Worm (Caenorhabditis elegans) whole organism, L2 larva: ENCODE results near the gene B0563.5.

Experiments used
- C34F6.9 ChIP-seq: fragments of 150-350 bp; optimal IDR thresholded peaks from 2 replicates; lab custom pipeline; 2014; ENCODE audit warnings: missing biosample characterization, missing genetic modification characterization
- F13H6.1 ChIP-seq: sonication (generic microtip); optimal IDR thresholded peaks from 2 replicates; lab custom pipeline; 2016; ENCODE audit warnings: missing genetic modification characterization, missing compliant biosample characterization
- Y55F3AM.14 ChIP-seq: fragments of 200-800 bp; sonication (Bioruptor generic); optimal IDR thresholded peaks from 2 replicates; lab custom pipeline; 2018; ENCODE audit warnings: mild to moderate bottlenecking, missing genetic modification characterization, missing compliant biosample characterization
- alr-1 ChIP-seq: fragments of 150-350 bp; optimal IDR thresholded peaks from 2 replicates; lab custom pipeline; 2014; ENCODE audit warnings: missing biosample characterization, missing genetic modification characterization
- blmp-1 ChIP-seq: sonication (generic microtip); optimal IDR thresholded peaks from 2 replicates; lab custom pipeline; 2017; ENCODE audit warnings: missing genetic modification characterization, mild to moderate bottlenecking, missing compliant biosample characterization, antibody characterized with exemption, moderate library complexity; ENCODE audit not compliant: insufficient read depth
- ceh-82 ChIP-seq: fragments of 150-350 bp; optimal IDR thresholded peaks from 2 replicates; lab custom pipeline; 2014; ENCODE audit warnings: missing biosample characterization, missing genetic modification characterization
- crh-2 ChIP-seq: sonication (generic microtip); optimal IDR thresholded peaks from 2 replicates; lab custom pipeline; 2017; ENCODE audit warnings: missing biosample characterization, missing genetic modification characterization
- egl-27 ChIP-seq: sonication (generic microtip); optimal IDR thresholded peaks from 3 replicates; lab custom pipeline; 2017; ENCODE audit warnings: missing biosample characterization, missing genetic modification reagents, missing genetic modification characterization
- elt-1 ChIP-seq: fragments of 150-350 bp; optimal IDR thresholded peaks from 2 replicates; lab custom pipeline; 2014; ENCODE audit warnings: missing biosample characterization, missing genetic modification characterization
- fos-1 ChIP-seq: fragments of 150-350 bp; optimal IDR thresholded peaks from 2 replicates; lab custom pipeline; 2014; ENCODE audit warnings: missing biosample characterization, missing genetic modification characterization
- gmeb-1 ChIP-seq: fragments of 150-350 bp; optimal IDR thresholded peaks from 2 replicates; lab custom pipeline; 2014; ENCODE audit warnings: missing biosample characterization, missing genetic modification characterization
- lin-11 ChIP-seq: fragments of 150-350 bp; sonication (generic microtip); optimal IDR thresholded peaks from 2 replicates; lab custom pipeline; 2014; ENCODE audit warnings: missing biosample characterization, missing genetic modification characterization, inconsistent platforms, mixed read lengths
- lin-13 ChIP-seq: fragments of 150-350 bp; optimal IDR thresholded peaks from 2 replicates; lab custom pipeline; 2014; ENCODE audit warnings: missing biosample characterization, missing genetic modification reagents, missing genetic modification characterization
- lin-39 ChIP-seq: fragments of 150-350 bp; optimal IDR thresholded peaks from 2 replicates; lab custom pipeline; 2014; ENCODE audit warnings: missing biosample characterization, missing genetic modification reagents, missing genetic modification characterization
- lsy-2 ChIP-seq, 2 experiments: fragments of 150-350 bp in 1 of 2; sonication (generic microtip) in 1 of 2; optimal IDR thresholded peaks; 2 replicates each; lab custom pipeline; 2014 to 2017; ENCODE audit warnings: missing biosample characterization in 2 of 2, missing genetic modification characterization in 2 of 2
- mab-5 ChIP-seq: fragments of 150-350 bp; optimal IDR thresholded peaks from 2 replicates; lab custom pipeline; 2014; ENCODE audit warnings: missing biosample characterization, missing genetic modification characterization
- mbf-1 ChIP-seq: sonication (generic microtip); optimal IDR thresholded peaks from 2 replicates; lab custom pipeline; 2017; ENCODE audit warnings: missing biosample characterization, missing genetic modification characterization
- nhr-10 ChIP-seq: sonication (generic microtip); optimal IDR thresholded peaks from 2 replicates; lab custom pipeline; 2017; ENCODE audit warnings: missing biosample characterization, missing genetic modification characterization
- nhr-11 ChIP-seq: fragments of 150-350 bp; optimal IDR thresholded peaks from 2 replicates; lab custom pipeline; 2014; ENCODE audit warnings: missing biosample characterization, missing genetic modification characterization
- nhr-12 ChIP-seq: fragments of 150-350 bp; optimal IDR thresholded peaks from 2 replicates; lab custom pipeline; 2014; ENCODE audit warnings: missing biosample characterization, missing genetic modification characterization
- nhr-129 ChIP-seq: fragments of 150-350 bp; optimal IDR thresholded peaks from 2 replicates; lab custom pipeline; 2014; ENCODE audit warnings: missing biosample characterization, missing genetic modification characterization
- nhr-21 ChIP-seq: fragments of 150-350 bp; optimal IDR thresholded peaks from 2 replicates; lab custom pipeline; 2014; ENCODE audit warnings: missing biosample characterization, missing genetic modification characterization
- nhr-23 ChIP-seq: fragments of 150-350 bp; optimal IDR thresholded peaks from 2 replicates; lab custom pipeline; 2014; ENCODE audit warnings: missing biosample characterization, missing genetic modification reagents, missing genetic modification characterization
- nhr-237 ChIP-seq: fragments of 150-350 bp; optimal IDR thresholded peaks from 2 replicates; lab custom pipeline; 2014; ENCODE audit warnings: missing biosample characterization, missing genetic modification characterization
- nhr-25 ChIP-seq: fragments of 150-350 bp; sonication (generic microtip); optimal IDR thresholded peaks from 3 replicates; lab custom pipeline; 2014; ENCODE audit warnings: missing biosample characterization, missing genetic modification characterization
- nhr-6 ChIP-seq: fragments of 150-350 bp; optimal IDR thresholded peaks from 2 replicates; lab custom pipeline; 2014; ENCODE audit warnings: missing biosample characterization, missing genetic modification characterization
- nhr-77 ChIP-seq: fragments of 150-350 bp; optimal IDR thresholded peaks from 2 replicates; lab custom pipeline; 2014; ENCODE audit warnings: missing biosample characterization, missing genetic modification characterization
- peb-1 ChIP-seq: fragments of 150-350 bp; optimal IDR thresholded peaks from 2 replicates; lab custom pipeline; 2014; ENCODE audit warnings: missing biosample characterization, missing genetic modification characterization
- sma-3 ChIP-seq: sonication (generic microtip); optimal IDR thresholded peaks from 2 replicates; lab custom pipeline; 2016; ENCODE audit warnings: missing genetic modification reagents, missing genetic modification characterization, missing compliant biosample characterization
- sma-9 ChIP-seq, 2 experiments: fragments of 150-350 bp in 1 of 2; sonication (generic microtip) in 1 of 2; optimal IDR thresholded peaks; 2 replicates each; lab custom pipeline; 2014 to 2016; ENCODE audit warnings: missing genetic modification characterization in 2 of 2, mild to moderate bottlenecking in 1 of 2, missing biosample characterization in 1 of 2, missing compliant biosample characterization in 1 of 2, missing genetic modification reagents in 1 of 2, moderate library complexity in 1 of 2
- snpc-4 ChIP-seq: fragments of 150-350 bp; optimal IDR thresholded peaks from 2 replicates; lab custom pipeline; 2014; ENCODE audit warnings: missing biosample characterization, missing genetic modification characterization
- unc-55 ChIP-seq: fragments of 150-350 bp; sonication (generic microtip); optimal IDR thresholded peaks from 3 replicates; lab custom pipeline; 2014; ENCODE audit warnings: missing biosample characterization, missing genetic modification reagents, missing genetic modification characterization
- unc-62 ChIP-seq: fragments of 150-350 bp; optimal IDR thresholded peaks from 2 replicates; lab custom pipeline; 2014; ENCODE audit warnings: missing biosample characterization, missing genetic modification reagents, missing genetic modification characterization
- zag-1 ChIP-seq: fragments of 150-350 bp; optimal IDR thresholded peaks from 2 replicates; lab custom pipeline; 2014; ENCODE audit warnings: missing biosample characterization, missing genetic modification characterization
- ztf-1 ChIP-seq: fragments of 200-800 bp; sonication (Bioruptor generic); conservative IDR thresholded peaks from 2 replicates; pipeline ENCODE4 v1.3.6; 2022; ENCODE audit warnings: missing genetic modification characterization, missing compliant biosample characterization

The B0563.5 gene

ce11 chrX:9107866-9108265 is 38.1 kb upstream of the B0563.5 start:
- no peak for TF ChIP-seq crh-2
- TF ChIP-seq nhr-6, result no peak
- TF ChIP-seq sma-3 (GFP tag; lab: Kevin White, UChicago), result no peak
- TF ChIP-seq ceh-82, result no peak
- TF ChIP-seq mab-5 (tag; lab: Kevin White, UChicago), result no peak
- no peak for TF ChIP-seq nhr-21 (tag; lab: Kevin White, UChicago)
- TF ChIP-seq peb-1 (tag; lab: Kevin White, UChicago), result no peak
- no peak for TF ChIP-seq fos-1 (tag; lab: Kevin White, UChicago)
- TF ChIP-seq blmp-1 (tag; lab: Kevin White, UChicago), result no peak
- TF ChIP-seq ztf-1, result no peak
- no peak for TF ChIP-seq alr-1 (tag; lab: Kevin White, UChicago)
- no peak for TF ChIP-seq zag-1 (tag; lab: Kevin White, UChicago)
- no peak for TF ChIP-seq nhr-10 (tag; lab: Kevin White, UChicago)
- no peak for TF ChIP-seq egl-27 (tag; lab: Kevin White, UChicago)
- no peak for TF ChIP-seq nhr-12 (tag; lab: Kevin White, UChicago)
- TF ChIP-seq C34F6.9 (tag; lab: Kevin White, UChicago), result no peak
- TF ChIP-seq lin-11 (tag; lab: Kevin White, UChicago), result no peak
- no peak for TF ChIP-seq elt-1 (tag; lab: Kevin White, UChicago)
- no peak for TF ChIP-seq nhr-237
- no peak for TF ChIP-seq lsy-2 (tag; optimal IDR thresholded peaks at IDR 0.05; lab: Kevin White, UChicago)

DNA sequence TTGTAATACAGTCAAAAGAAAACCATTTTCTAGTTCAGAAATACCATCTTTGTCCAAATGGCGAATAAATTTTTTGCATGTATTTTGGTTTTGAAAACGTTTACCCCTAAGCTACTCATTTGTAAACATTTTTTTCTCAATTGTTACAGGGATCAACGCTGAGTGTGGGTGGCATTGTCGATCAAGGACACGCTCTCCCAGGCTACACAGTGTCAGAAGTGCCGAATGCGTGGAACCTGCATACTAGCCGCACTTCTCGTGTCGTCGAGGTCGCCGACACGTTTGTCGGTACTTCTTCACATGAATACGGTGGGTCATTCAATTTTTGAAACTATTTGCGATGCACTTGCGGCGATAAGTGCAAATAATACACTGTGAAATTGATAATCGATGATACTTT is 34.4 kb upstream of the B0563.5 start:
- peak; percentile 66 for TF ChIP-seq nhr-25 (tag; lab: Kevin White, UChicago)
- TF ChIP-seq C34F6.9 (tag; lab: Kevin White, UChicago), result no peak
- no peak for TF ChIP-seq lin-13 (GFP tag; lab: Kevin White, UChicago)
- no peak for TF ChIP-seq crh-2

DNA sequence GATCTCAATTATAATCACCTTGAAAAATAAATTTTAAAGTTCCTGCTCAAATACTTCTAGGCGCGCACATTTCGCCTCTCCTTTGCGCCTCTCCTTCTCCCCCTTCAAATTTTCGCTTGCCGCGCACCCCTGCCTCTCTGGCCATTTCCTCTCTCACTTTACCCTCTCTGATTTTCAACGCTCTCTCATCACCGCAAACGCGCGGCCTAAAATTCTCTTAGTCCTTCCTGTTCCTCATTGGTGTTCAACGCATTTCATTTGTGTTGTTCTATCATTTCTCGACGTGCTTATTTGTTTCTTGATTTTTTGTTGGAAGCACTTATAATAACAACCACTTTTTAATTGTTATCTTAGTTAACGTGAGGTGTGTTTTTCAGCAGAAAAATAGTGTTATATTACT is 32.1 kb upstream of the B0563.5 start, which contains the start of gene C25A11.2:
Gene C25A11.2 (plus strand): TSS at position 238 of the 400 bp plus-strand sequence.
- peak; percentile 55 for TF ChIP-seq unc-55 (GFP tag; lab: Kevin White, UChicago)
- peak; percentile 57 for TF ChIP-seq nhr-129
- no peak for TF ChIP-seq fos-1 (tag; lab: Kevin White, UChicago)
- TF ChIP-seq nhr-23 (tag; lab: Kevin White, UChicago), result no peak
- no peak for TF ChIP-seq nhr-11
- no peak for TF ChIP-seq ztf-1
- TF ChIP-seq nhr-21 (tag; lab: Kevin White, UChicago), result no peak
- TF ChIP-seq nhr-10 (tag; lab: Kevin White, UChicago), result no peak
- peak; percentile 33 for TF ChIP-seq crh-2
- no peak for TF ChIP-seq nhr-6
- TF ChIP-seq Y55F3AM.14 (GFP tag; lab: Kevin White, UChicago), result no peak
- peak; percentile 18 for TF ChIP-seq sma-9 (GFP tag; optimal IDR thresholded peaks at IDR 0.05; lab: Kevin White, UChicago)
- no peak for TF ChIP-seq sma-9 (tag; optimal IDR thresholded peaks at IDR 0.05; lab: Kevin White, UChicago)
- no peak for TF ChIP-seq snpc-4 (tag; lab: Kevin White, UChicago)
- peak; percentile 16 for TF ChIP-seq sma-3 (GFP tag; lab: Kevin White, UChicago)
- no peak for TF ChIP-seq nhr-77 (tag; lab: Kevin White, UChicago)
- no peak for TF ChIP-seq unc-62 (GFP tag; lab: Kevin White, UChicago)
- peak in 1 of 2 experiments; percentile 60 for TF ChIP-seq lsy-2 (tag; optimal IDR thresholded peaks at IDR 0.05; lab: Kevin White, UChicago)
- peak; percentile 42 for TF ChIP-seq lin-13 (GFP tag; lab: Kevin White, UChicago)
- peak; percentile 72 for TF ChIP-seq C34F6.9 (tag; lab: Kevin White, UChicago)
- peak; percentile 27 for TF ChIP-seq gmeb-1 (tag; lab: Kevin White, UChicago)
- no peak for TF ChIP-seq mbf-1 (tag; lab: Kevin White, UChicago)
- TF ChIP-seq F13H6.1 (tag; lab: Kevin White, UChicago), result peak; percentile 64

ce11 chrX:9117541-9117940 is 28.4 kb upstream of the B0563.5 start:
- TF ChIP-seq nhr-10 (tag; lab: Kevin White, UChicago), result no peak
- TF ChIP-seq lin-11 (tag; lab: Kevin White, UChicago), result no peak
- TF ChIP-seq C34F6.9 (tag; lab: Kevin White, UChicago), result no peak
- no peak for TF ChIP-seq lin-39 (tag; lab: Kevin White, UChicago)
- TF ChIP-seq unc-62 (GFP tag; lab: Kevin White, UChicago), result no peak
- TF ChIP-seq peb-1 (tag; lab: Kevin White, UChicago), result no peak
- no peak for TF ChIP-seq F13H6.1 (tag; lab: Kevin White, UChicago)
